Worm (Caenorhabditis elegans): ENCODE results near the gene mans-3.

Gene mans-3

DNA sequence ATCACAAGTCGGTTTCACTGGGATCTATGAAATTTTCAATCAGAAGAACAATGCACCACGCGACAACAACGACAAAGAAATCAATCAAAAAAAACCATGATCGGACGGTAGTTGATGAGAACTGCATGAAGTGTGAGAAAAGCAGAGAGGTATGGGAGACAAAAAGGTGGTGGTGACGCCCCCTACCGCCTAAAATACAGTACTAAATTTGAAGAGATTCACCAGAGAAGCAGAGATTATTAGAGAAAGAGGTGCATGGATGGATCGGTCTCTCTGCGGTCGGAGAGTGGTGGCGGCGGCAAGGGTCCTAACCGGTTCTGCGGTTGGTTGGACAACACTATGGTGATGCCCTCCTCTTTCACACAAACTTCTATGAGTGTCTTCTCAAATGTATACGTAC is 45.9 kb upstream of the mans-3 start (continued):
- TF ChIP-seq F22D6.2 (tag; optimal IDR thresholded peaks at IDR 0.05) = no peak
- no peak for TF ChIP-seq nhr-120 (GFP tag; IDR thresholded peaks at IDR 0.05)
- no peak for TF ChIP-seq F52B5.7 (tag; optimal IDR thresholded peaks at IDR 0.05)
- no peak for TF ChIP-seq efl-1 (GFP tag; optimal IDR thresholded peaks at IDR 0.05)
- no peak for TF ChIP-seq ztf-22 (GFP tag; optimal IDR thresholded peaks at IDR 0.05)
- TF ChIP-seq atf-7 (tag; optimal IDR thresholded peaks at IDR 0.05) = no peak
- no peak for TF ChIP-seq dpff-1 (tag; optimal IDR thresholded peaks at IDR 0.05)
- TF ChIP-seq snpc-1.3 (tag; optimal IDR thresholded peaks at IDR 0.05; ENCODE audit: insufficient read depth) = no peak
- no peak for TF ChIP-seq snpc-3.4 (tag; optimal IDR thresholded peaks at IDR 0.05)
- no peak for TF ChIP-seq cebp-2 (GFP tag; IDR thresholded peaks at IDR 0.05)
- no peak for TF ChIP-seq F55B11.4 (tag; optimal IDR thresholded peaks at IDR 0.05; ENCODE audit: borderline replicate concordance, insufficient read depth)
- no peak for TF ChIP-seq unc-130 (GFP tag; optimal IDR thresholded peaks at IDR 0.05)
- TF ChIP-seq ceh-91 (GFP tag; IDR thresholded peaks at IDR 0.05) = no peak
- no peak for TF ChIP-seq lsy-27 (tag; optimal IDR thresholded peaks at IDR 0.05; ENCODE audit: borderline replicate concordance, insufficient read depth)
- no peak for TF ChIP-seq snpc-4 (GFP tag; optimal IDR thresholded peaks at IDR 0.05)
- TF ChIP-seq snpc-4 (tag; optimal IDR thresholded peaks at IDR 0.05) = no peak
- 0 out of 2 replicates have a peak, but pooled peaks have one; percentile 45 for TF ChIP-seq bed-1 (GFP tag; IDR thresholded peaks at IDR 0.05)
- no peak for TF ChIP-seq T26A5.8 (tag; optimal IDR thresholded peaks at IDR 0.05)
- TF ChIP-seq ekl-4 (GFP tag; IDR thresholded peaks at IDR 0.05) = no peak
- TF ChIP-seq zim-3 (tag; optimal IDR thresholded peaks at IDR 0.05) = no peak
- no peak for TF ChIP-seq tlf-1 (GFP tag; optimal IDR thresholded peaks at IDR 0.05)
- no peak for TF ChIP-seq F57C9.4 (tag; optimal IDR thresholded peaks at IDR 0.05)
- no peak for TF ChIP-seq mes-4 (tag; optimal IDR thresholded peaks at IDR 0.05)
- no peak for TF ChIP-seq cebp-1 (GFP tag; IDR thresholded peaks at IDR 0.05)
- TF ChIP-seq cebp-1 (tag; optimal IDR thresholded peaks at IDR 0.05) = peak; percentile 35
- TF ChIP-seq madf-6 (GFP tag; IDR thresholded peaks at IDR 0.05) = no peak
- peak; percentile 8 for TF ChIP-seq nhr-90 (tag; optimal IDR thresholded peaks at IDR 0.05)
- peak; percentile 16; the same call in 1 of the 2 replicates for TF ChIP-seq mcd-1 (GFP tag; IDR thresholded peaks at IDR 0.05)
- no peak for TF ChIP-seq ztf-6 (GFP tag; IDR thresholded peaks at IDR 0.05)
- TF ChIP-seq die-1 (tag; optimal IDR thresholded peaks at IDR 0.05) = no peak
- no peak for TF ChIP-seq ztf-25 (GFP tag; IDR thresholded peaks at IDR 0.05)
- no peak for TF ChIP-seq lag-1 (GFP tag; IDR thresholded peaks at IDR 0.05)
- no peak for TF ChIP-seq ceh-79 (tag; optimal IDR thresholded peaks at IDR 0.05)
- TF ChIP-seq nhr-179 (tag; optimal IDR thresholded peaks at IDR 0.05) = no peak
- no peak for TF ChIP-seq Y95B8A.8 (GFP tag; IDR thresholded peaks at IDR 0.05)
- TF ChIP-seq rec-8 (tag; optimal IDR thresholded peaks at IDR 0.05) = no peak
- no peak for TF ChIP-seq ccch-3 (GFP tag; optimal IDR thresholded peaks at IDR 0.05)
- TF ChIP-seq him-1 (tag; optimal IDR thresholded peaks at IDR 0.05) = no peak
- peak; percentile 49 for TF ChIP-seq nhr-80 (tag; optimal IDR thresholded peaks at IDR 0.05)
- TF ChIP-seq sea-2 (GFP tag; IDR thresholded peaks at IDR 0.05) = no peak
- TF ChIP-seq F23B12.7 (tag; optimal IDR thresholded peaks at IDR 0.05; ENCODE audit: insufficient read depth) = no peak
- peak; percentile 72 for TF ChIP-seq ztf-26 (tag; optimal IDR thresholded peaks at IDR 0.05)
- TF ChIP-seq sptf-2 (GFP tag; optimal IDR thresholded peaks at IDR 0.05) = no peak
- TF ChIP-seq mel-28 (tag; optimal IDR thresholded peaks at IDR 0.05; ENCODE audit: borderline replicate concordance) = no peak
- TF ChIP-seq Y53F4B.3 (GFP tag; IDR thresholded peaks at IDR 0.05) = no peak
- TF ChIP-seq F10E7.11 (tag; optimal IDR thresholded peaks at IDR 0.05) = no peak
- peak; percentile 39; the same call in 1 of the 2 replicates for TF ChIP-seq dox-1 (GFP tag; IDR thresholded peaks at IDR 0.05)
- TF ChIP-seq egl-44 (GFP tag; IDR thresholded peaks at IDR 0.05) = no peak
- TF ChIP-seq F49E8.2 (tag; optimal IDR thresholded peaks at IDR 0.05; ENCODE audit: insufficient read depth) = no peak
